Worm (Caenorhabditis elegans): ENCODE measurements around the gene col-119.
"Not testable (repeated sequence)": the region's sequence is repeated elsewhere in the genome, so short reads cannot be mapped to it uniquely, and the experiment has no call there.

Gene col-119

ce11 chrIV:8964042-8964441, 15.6 kb downstream of the col-119 start:
- 0 out of 2 replicates have a peak, but pooled peaks have one; percentile 17 for TF ChIP-seq egl-18 (GFP tag; IDR thresholded peaks at IDR 0.05)
- TF ChIP-seq ceh-40 (GFP tag; IDR thresholded peaks at IDR 0.05) = peak; percentile 83
- TF ChIP-seq Y56A3A.18 (GFP tag; IDR thresholded peaks at IDR 0.05) = 0 out of 2 replicates have a peak, but pooled peaks have one; percentile 33
- peak; percentile 12; the same call in 1 of the 2 replicates for TF ChIP-seq C17E4.6 (GFP tag; IDR thresholded peaks at IDR 0.05)
- TF ChIP-seq egl-44 (GFP tag; IDR thresholded peaks at IDR 0.05) = peak; percentile 62
- TF ChIP-seq nhr-120 (GFP tag; IDR thresholded peaks at IDR 0.05) = 0 out of 2 replicates have a peak, but pooled peaks have one; percentile 77
- 0 out of 2 replicates have a peak, but pooled peaks have one; percentile 31 for TF ChIP-seq let-526 (GFP tag; IDR thresholded peaks at IDR 0.05)
- 0 out of 2 replicates have a peak, but pooled peaks have one; percentile 40 for TF ChIP-seq ztf-28 (GFP tag; IDR thresholded peaks at IDR 0.05)
- TF ChIP-seq rpc-1 (optimal IDR thresholded peaks at IDR 0.05); cebp-1 (tag; optimal IDR thresholded peaks at IDR 0.05): not testable (repeated sequence)
- peak; percentile 51 for TF ChIP-seq rpc-1 (tag; optimal IDR thresholded peaks at IDR 0.05)
- peak; percentile 79; the same call in 1 of the 2 replicates for TF ChIP-seq ztf-25 (GFP tag; IDR thresholded peaks at IDR 0.05)
- 0 out of 2 replicates have a peak, but pooled peaks have one; percentile 34 for TF ChIP-seq Y53G8AR.9 (GFP tag; conservative IDR thresholded peaks at IDR 0.05)
- peak; percentile 69; the same call in 1 of the 2 replicates for TF ChIP-seq dox-1 (GFP tag; IDR thresholded peaks at IDR 0.05)
- TF ChIP-seq lin-26 (GFP tag; IDR thresholded peaks at IDR 0.05) = peak; percentile 95
- TF ChIP-seq nfyb-1 (GFP tag; IDR thresholded peaks at IDR 0.05) = peak; percentile 55; the same call in 1 of the 2 replicates
- TF ChIP-seq Y95B8A.8 (GFP tag; IDR thresholded peaks at IDR 0.05) = 0 out of 2 replicates have a peak, but pooled peaks have one; percentile 22
- peak; percentile 63; the same call in 1 of the 2 replicates for TF ChIP-seq madf-3 (GFP tag; IDR thresholded peaks at IDR 0.05)
- TF ChIP-seq rcor-1 (GFP tag; IDR thresholded peaks at IDR 0.05) = peak; percentile 42; the same call in 1 of the 2 replicates
- 0 out of 2 replicates have a peak, but pooled peaks have one; percentile 13 for TF ChIP-seq attf-3 (GFP tag; conservative IDR thresholded peaks at IDR 0.05)
- TF ChIP-seq ztf-6 (GFP tag; IDR thresholded peaks at IDR 0.05) = 0 out of 2 replicates have a peak, but pooled peaks have one; percentile 11
- TF ChIP-seq D2030.7 (GFP tag; IDR thresholded peaks at IDR 0.05) = peak; percentile 38; the same call in 1 of the 2 replicates
- peak; percentile 36; the same call in 1 of the 2 replicates for TF ChIP-seq ceh-91 (GFP tag; IDR thresholded peaks at IDR 0.05)
- TF ChIP-seq hmg-1.2 (GFP tag; IDR thresholded peaks at IDR 0.05) = peak; percentile 51
- peak; percentile 63 for TF ChIP-seq cebp-1 (GFP tag; IDR thresholded peaks at IDR 0.05)
- TF ChIP-seq tbp1 (GFP tag; optimal IDR thresholded peaks at IDR 0.05) = peak; percentile 85
- TF ChIP-seq aptf-3 (GFP tag; IDR thresholded peaks at IDR 0.05) = 0 out of 2 replicates have a peak, but pooled peaks have one; percentile 60
- TF ChIP-seq B0261.1 (tag; optimal IDR thresholded peaks at IDR 0.05) = peak; percentile 57
- TF ChIP-seq ceh-58 (GFP tag; IDR thresholded peaks at IDR 0.05) = 0 out of 2 replicates have a peak, but pooled peaks have one; percentile 53
- TF ChIP-seq cebp-2 (GFP tag; IDR thresholded peaks at IDR 0.05) = 0 out of 2 replicates have a peak, but pooled peaks have one; percentile 9

DNA sequence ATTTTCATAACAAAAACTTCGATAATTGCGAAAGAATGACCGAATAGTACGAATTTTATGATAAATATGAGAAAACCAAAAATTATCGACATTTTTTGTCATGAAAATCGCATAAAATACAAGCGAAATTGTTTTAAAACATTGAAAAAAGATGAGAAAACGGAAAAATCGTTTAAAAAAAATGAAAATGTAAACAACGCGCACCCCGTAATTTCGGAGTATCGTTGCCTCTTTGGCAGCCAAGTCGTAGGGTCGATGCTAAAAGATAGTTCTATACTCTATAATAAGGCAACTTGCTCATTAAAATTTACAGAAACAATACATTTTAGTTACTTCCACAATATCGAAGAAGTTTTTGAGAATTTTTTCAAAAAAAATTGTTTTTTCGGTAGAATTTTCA, 18.5 kb downstream of the col-119 start:
- peak; percentile 69 for TF ChIP-seq attf-3 (GFP tag; conservative IDR thresholded peaks at IDR 0.05)

DNA sequence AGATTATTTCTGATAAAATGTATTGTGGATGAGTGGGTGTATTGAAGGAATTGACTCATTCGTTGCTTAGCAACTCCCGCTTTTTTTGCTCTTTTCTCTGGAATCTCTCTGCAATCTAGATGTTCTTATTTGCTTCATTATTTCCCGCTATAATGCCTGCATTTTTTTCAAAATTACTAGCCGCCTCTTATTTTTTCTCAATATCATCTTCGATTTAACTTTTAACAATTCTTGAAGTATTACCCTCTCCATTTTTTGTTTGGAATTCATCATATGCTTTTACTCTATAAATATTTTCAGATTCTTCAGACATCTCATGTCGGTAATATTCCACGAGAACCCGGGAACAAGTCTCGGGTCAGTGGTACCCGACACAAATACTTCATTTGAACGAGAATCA, 23.4 kb downstream of the col-119 start, which contains the start of gene tpra-1:
tpra-1 (plus strand) TSS at position 301 of the 400 bp plus-strand sequence.
- TF ChIP-seq nfya-1 (tag; optimal IDR thresholded peaks at IDR 0.05; ENCODE audit: borderline replicate concordance, insufficient read depth) = no peak
- TF ChIP-seq B0336.3 (GFP tag; IDR thresholded peaks at IDR 0.05) = no peak
- no peak for TF ChIP-seq dpff-1 (tag; optimal IDR thresholded peaks at IDR 0.05)
- no peak for TF ChIP-seq rec-8 (tag; optimal IDR thresholded peaks at IDR 0.05)
- no peak for TF ChIP-seq atf-7 (tag; optimal IDR thresholded peaks at IDR 0.05)
- no peak for TF ChIP-seq madf-3 (GFP tag; IDR thresholded peaks at IDR 0.05)
- TF ChIP-seq lag-1 (GFP tag; IDR thresholded peaks at IDR 0.05) = no peak
- no peak for TF ChIP-seq ekl-4 (GFP tag; IDR thresholded peaks at IDR 0.05)
- TF ChIP-seq ztf-3 (GFP tag; optimal IDR thresholded peaks at IDR 0.05) = no peak
- TF ChIP-seq repo-1 (tag; optimal IDR thresholded peaks at IDR 0.05) = no peak
- TF ChIP-seq unc-130 (GFP tag; optimal IDR thresholded peaks at IDR 0.05) = no peak
- no peak for TF ChIP-seq T07F8.4 (tag; optimal IDR thresholded peaks at IDR 0.05)
- no peak for TF ChIP-seq mxl-1 (tag; optimal IDR thresholded peaks at IDR 0.05)
- TF ChIP-seq chd-7 (tag; optimal IDR thresholded peaks at IDR 0.05) = no peak
